Worm (Caenorhabditis elegans) whole organism, L1 larva: ENCODE data around the gene T13H10.2.

ENCODE experiments used
- Y116A8C.19 ChIP-seq: sonication (generic microtip); optimal IDR thresholded peaks from 2 replicates; lab custom pipeline; 2016; ENCODE audit warnings: missing compliant biosample characterization, missing genetic modification characterization, borderline replicate concordance
- ama-1 ChIP-seq: fragments of 150-350 bp; optimal IDR thresholded peaks from 2 replicates; lab custom pipeline; 2014
- blmp-1 ChIP-seq: fragments of 150-350 bp; optimal IDR thresholded peaks from 2 replicates; lab custom pipeline; 2014; ENCODE audit warnings: missing biosample characterization, missing genetic modification characterization
- ceh-63 ChIP-seq: fragments of 200-800 bp; sonication (Bioruptor generic); optimal IDR thresholded peaks from 2 replicates; lab custom pipeline; 2018; ENCODE audit warnings: mild to moderate bottlenecking, missing genetic modification characterization, missing compliant biosample characterization
- ceh-82 ChIP-seq, 3 experiments: fragments of 150-350 bp in 1 of 3; sonication (generic microtip) in 2 of 3; optimal IDR thresholded peaks; 2 replicates each; lab custom pipeline; 2014 to 2017; ENCODE audit warnings: missing biosample characterization in 3 of 3, missing genetic modification characterization in 3 of 3
- ceh-88 ChIP-seq: fragments of 200-800 bp; sonication (Bioruptor generic); IDR thresholded peaks from 2 replicates; pipeline ENCODE4 v1.3.6; 2022; ENCODE audit warnings: missing genetic modification characterization, missing compliant biosample characterization
- dpl-1 ChIP-seq, 3 experiments: fragments of 150-350 bp in 2 of 3; sonication (generic microtip) in 1 of 3; optimal IDR thresholded peaks; 2 replicates each; lab custom pipeline; 2014 to 2017; ENCODE audit warnings: missing biosample characterization in 3 of 3, missing genetic modification characterization in 3 of 3, missing genetic modification reagents in 3 of 3
- dsc-1 ChIP-seq: sonication (generic microtip); optimal IDR thresholded peaks from 2 replicates; lab custom pipeline; 2016; ENCODE audit warnings: mild to moderate bottlenecking, missing genetic modification characterization, missing compliant biosample characterization
- efl-1 ChIP-seq, 4 experiments: fragments of 150-350 bp; optimal IDR thresholded peaks in 3 of 4; peaks in 1 of 4; 1 replicate in 1 of 4; 2 replicates in 3 of 4; lab custom pipeline; 2014; ENCODE audit warnings: missing biosample characterization in 2 of 4, missing genetic modification characterization in 2 of 4, missing genetic modification reagents in 2 of 4
- egl-13 ChIP-seq: sonication (generic microtip); optimal IDR thresholded peaks from 2 replicates; lab custom pipeline; 2016; ENCODE audit warnings: missing genotype, missing genetic modification reagents, missing genetic modification characterization, missing compliant biosample characterization
- ets-5 ChIP-seq: fragments of 200-800 bp; sonication (Bioruptor generic); IDR thresholded peaks from 2 replicates; pipeline ENCODE4 v1.3.6; 2022; ENCODE audit warnings: missing genetic modification characterization, missing compliant biosample characterization
- fkh-8 ChIP-seq: sonication (generic microtip); optimal IDR thresholded peaks from 2 replicates; lab custom pipeline; 2016; ENCODE audit warnings: mild to moderate bottlenecking, missing genetic modification characterization, missing compliant biosample characterization
- fos-1 ChIP-seq: fragments of 150-350 bp; optimal IDR thresholded peaks from 2 replicates; lab custom pipeline; 2014; ENCODE audit warnings: missing biosample characterization, missing genetic modification characterization
- lin-39 ChIP-seq: fragments of 150-350 bp; optimal IDR thresholded peaks from 2 replicates; lab custom pipeline; 2014; ENCODE audit warnings: missing biosample characterization, missing genetic modification reagents, missing genetic modification characterization
- mdl-1 ChIP-seq, 2 experiments: fragments of 150-350 bp; optimal IDR thresholded peaks; 2 replicates each; lab custom pipeline; 2014 to 2017; ENCODE audit warnings: missing biosample characterization in 2 of 2, missing genetic modification characterization in 2 of 2, inconsistent platforms in 1 of 2
- nhr-12 ChIP-seq: sonication (generic microtip); optimal IDR thresholded peaks from 2 replicates; lab custom pipeline; 2017; ENCODE audit warnings: missing biosample characterization, missing genetic modification characterization
- nhr-19 ChIP-seq: fragments of 200-800 bp; sonication (Bioruptor generic); conservative IDR thresholded peaks from 2 replicates; pipeline ENCODE4 v1.3.6; 2022; ENCODE audit warnings: missing genetic modification characterization, missing compliant biosample characterization
- nhr-20 ChIP-seq: sonication (generic microtip); optimal IDR thresholded peaks from 2 replicates; lab custom pipeline; 2016; ENCODE audit warnings: mild to moderate bottlenecking, missing genetic modification characterization, missing compliant biosample characterization
- nhr-28 ChIP-seq: fragments of 150-350 bp; optimal IDR thresholded peaks from 2 replicates; lab custom pipeline; 2014; ENCODE audit warnings: missing biosample characterization, missing genetic modification characterization
- nhr-76 ChIP-seq: sonication (generic microtip); optimal IDR thresholded peaks from 2 replicates; lab custom pipeline; 2017; ENCODE audit warnings: missing biosample characterization, missing genetic modification characterization
- nhr-77 ChIP-seq: fragments of 150-350 bp; optimal IDR thresholded peaks from 2 replicates; lab custom pipeline; 2014; ENCODE audit warnings: missing biosample characterization, missing genetic modification characterization
- nhr-85 ChIP-seq: sonication (generic microtip); peaks from one replicate; lab custom pipeline; 2016; ENCODE audit warnings: missing genetic modification characterization, inconsistent platforms, missing compliant biosample characterization
- pag-3 ChIP-seq: sonication (generic microtip); optimal IDR thresholded peaks from 2 replicates; lab custom pipeline; 2017; ENCODE audit warnings: missing genetic modification characterization, mild to moderate bottlenecking, missing compliant biosample characterization, antibody characterized with exemption, borderline replicate concordance; ENCODE audit not compliant: insufficient read depth
- pax-3 ChIP-seq: fragments of 200-800 bp; sonication (Bioruptor generic); optimal IDR thresholded peaks from 2 replicates; lab custom pipeline; 2018; ENCODE audit warnings: mild to moderate bottlenecking, missing genetic modification characterization, moderate library complexity, missing compliant biosample characterization
- skn-1 ChIP-seq: fragments of 150-350 bp; optimal IDR thresholded peaks from 2 replicates; lab custom pipeline; 2014; ENCODE audit warnings: missing biosample characterization, missing genetic modification characterization
- snu-23 ChIP-seq: sonication (generic microtip); optimal IDR thresholded peaks from 2 replicates; lab custom pipeline; 2016; ENCODE audit warnings: missing genetic modification characterization, missing compliant biosample characterization
- tbx-2 ChIP-seq: sonication (generic microtip); optimal IDR thresholded peaks from 2 replicates; lab custom pipeline; 2016; ENCODE audit warnings: missing genetic modification characterization, missing compliant biosample characterization
- zag-1 ChIP-seq: fragments of 150-350 bp; optimal IDR thresholded peaks from 2 replicates; lab custom pipeline; 2014; ENCODE audit warnings: missing biosample characterization, missing genetic modification characterization
- ztf-4 ChIP-seq: fragments of 150-350 bp; optimal IDR thresholded peaks from 2 replicates; lab custom pipeline; 2014; ENCODE audit warnings: missing biosample characterization, missing genetic modification characterization

The T13H10.2 gene

ce11 chrIV:9963945-9964344, at the start of gene T13H10.2:
TSS of gene T13H10.2 (plus strand) at chrIV:9964245.
- TF ChIP-seq zag-1 (tag; lab: Kevin White, UChicago) (no peak), ceh-82 (tag; optimal IDR thresholded peaks at IDR 0.05; lab: Kevin White, UChicago) (no peak)

- TF ChIP-seq ceh-63 (GFP tag; lab: Kevin White, UChicago) (no peak), efl-1 (optimal IDR thresholded peaks at IDR 0.05; lab: Kevin White, UChicago) (no peak), efl-1 (GFP tag; optimal IDR thresholded peaks at IDR 0.05 in 1 of 2; lab: Kevin White, UChicago) (peak in 1 of 2 experiments; percentile 6), pag-3 (tag; lab: Kevin White, UChicago) (no peak), lin-39 (tag; lab: Kevin White, UChicago) (no peak), ets-5 (GFP tag; lab: Robert Waterston, UW) (no peak), mdl-1 (tag; optimal IDR thresholded peaks at IDR 0.05; lab: Kevin White, UChicago) (no peak), fkh-8 (tag; lab: Kevin White, UChicago) (no peak), tbx-2 (no peak)
Measured at ce11 chrIV:9915128-9915527, 48.9 kb upstream of the T13H10.2 start.

- TF ChIP-seq dpl-1 (GFP tag; optimal IDR thresholded peaks at IDR 0.05; lab: Kevin White, UChicago): no peak
- no peak for TF ChIP-seq ama-1 (lab: Kevin White, UChicago)
Measured at ce11 chrIV:9916224-9916623, 47.8 kb upstream of the T13H10.2 start, which contains the start of gene bed-3. TSS of gene bed-3 (plus strand) at chrIV:9916524.

- TF ChIP-seq fos-1 (tag; lab: Kevin White, UChicago) (no peak), blmp-1 (tag; lab: Kevin White, UChicago) (peak; percentile 62), nhr-20 (tag; lab: Kevin White, UChicago) (no peak), ztf-4 (peak; percentile 47)
Measured at ce11 chrIV:9918021-9918420, 46.0 kb upstream of the T13H10.2 start.

ce11 chrIV:9920426-9920825, 43.6 kb upstream of the T13H10.2 start:
- TF ChIP-seq nhr-12 (tag; lab: Kevin White, UChicago) (no peak), blmp-1 (tag; lab: Kevin White, UChicago) (no peak), nhr-28 (tag; lab: Kevin White, UChicago) (no peak), snu-23 (no peak), efl-1 (optimal IDR thresholded peaks at IDR 0.05; lab: Kevin White, UChicago) (no peak), efl-1 (GFP tag; optimal IDR thresholded peaks at IDR 0.05 in 1 of 2; lab: Kevin White, UChicago) (no peak), dsc-1 (tag; lab: Kevin White, UChicago) (no peak), ceh-63 (GFP tag; lab: Kevin White, UChicago) (no peak), nhr-19 (GFP tag; lab: Robert Waterston, UW) (no peak), nhr-85 (no peak)

ce11 chrIV:9924419-9924818, 39.6 kb upstream of the T13H10.2 start:
- no peak for TF ChIP-seq snu-23
- no peak for TF ChIP-seq zag-1 (tag; lab: Kevin White, UChicago)
- TF ChIP-seq skn-1 (tag; lab: Kevin White, UChicago): no peak
- no peak for TF ChIP-seq lin-39 (tag; lab: Kevin White, UChicago)
- TF ChIP-seq Y116A8C.19 (tag; lab: Kevin White, UChicago): no peak
- TF ChIP-seq ceh-88 (GFP tag; lab: Robert Waterston, UW): no peak
- no peak for TF ChIP-seq nhr-76 (tag; lab: Kevin White, UChicago)
- TF ChIP-seq egl-13 (tag; lab: Kevin White, UChicago): no peak
- TF ChIP-seq pag-3 (tag; lab: Kevin White, UChicago): no peak
- no peak for TF ChIP-seq tbx-2
- TF ChIP-seq nhr-77: no peak
- no peak for TF ChIP-seq pax-3
